Worm (Caenorhabditis elegans) whole organism, late embryonic: ENCODE results near the gene srx-90.

ENCODE experiments used
- ceh-6 ChIP-seq: fragments of 200-800 bp; sonication (Bioruptor generic); optimal IDR thresholded peaks from 2 replicates; lab custom pipeline; 2018; ENCODE audit warnings: mild to moderate bottlenecking, missing genetic modification characterization, missing compliant biosample characterization
- nhr-11 ChIP-seq: fragments of 150-350 bp; optimal IDR thresholded peaks from 2 replicates; lab custom pipeline; 2014; ENCODE audit warnings: missing biosample characterization, missing genetic modification characterization

- no peak for TF ChIP-seq ceh-6
- TF ChIP-seq nhr-11: no peak
Measured at ce11 chrV:11618173-11618572, 37.2 kb downstream of the srx-90 start, which contains the start of gene glb-15.
